Worm (Caenorhabditis elegans) whole organism, L1 larva: ENCODE measurements around the gene T05H10.1.
A peak's percentile ranks its signal among the peaks of the same experiment; 100 is the strongest.

Experiments used
- C16A3.4 ChIP-seq: fragments of 150-350 bp; optimal IDR thresholded peaks from 2 replicates; lab custom pipeline; 2014; ENCODE audit warnings: missing biosample characterization, missing genetic modification characterization
- F16B12.6 ChIP-seq: fragments of 150-350 bp; optimal IDR thresholded peaks from 2 replicates; lab custom pipeline; 2014; ENCODE audit warnings: missing biosample characterization, missing genetic modification characterization
- aly-2 ChIP-seq: fragments of 150-350 bp; optimal IDR thresholded peaks from 2 replicates; lab custom pipeline; 2014; ENCODE audit warnings: missing biosample characterization, missing genetic modification characterization
- blmp-1 ChIP-seq: fragments of 150-350 bp; optimal IDR thresholded peaks from 2 replicates; lab custom pipeline; 2014; ENCODE audit warnings: missing biosample characterization, missing genetic modification characterization
- ceh-82 ChIP-seq, 3 experiments: fragments of 150-350 bp in 1 of 3; sonication (generic microtip) in 2 of 3; optimal IDR thresholded peaks; 2 replicates each; lab custom pipeline; 2014 to 2017; ENCODE audit warnings: missing biosample characterization in 3 of 3, missing genetic modification characterization in 3 of 3
- dpl-1 ChIP-seq, 3 experiments: fragments of 150-350 bp in 2 of 3; sonication (generic microtip) in 1 of 3; optimal IDR thresholded peaks; 2 replicates each; lab custom pipeline; 2014 to 2017; ENCODE audit warnings: missing biosample characterization in 3 of 3, missing genetic modification characterization in 3 of 3, missing genetic modification reagents in 3 of 3
- dsc-1 ChIP-seq: sonication (generic microtip); optimal IDR thresholded peaks from 2 replicates; lab custom pipeline; 2016; ENCODE audit warnings: mild to moderate bottlenecking, missing genetic modification characterization, missing compliant biosample characterization
- efl-1 ChIP-seq, 4 experiments: fragments of 150-350 bp; optimal IDR thresholded peaks in 3 of 4; peaks in 1 of 4; 1 replicate in 1 of 4; 2 replicates in 3 of 4; lab custom pipeline; 2014; ENCODE audit warnings: missing biosample characterization in 2 of 4, missing genetic modification characterization in 2 of 4, missing genetic modification reagents in 2 of 4
- elt-2 ChIP-seq: sonication (generic microtip); optimal IDR thresholded peaks from 2 replicates; lab custom pipeline; 2016; ENCODE audit warnings: missing genetic modification characterization, mild to moderate bottlenecking, inconsistent platforms, missing compliant biosample characterization, missing genetic modification reagents
- ets-5 ChIP-seq: fragments of 200-800 bp; sonication (Bioruptor generic); IDR thresholded peaks from 2 replicates; pipeline ENCODE4 v1.3.6; 2022; ENCODE audit warnings: missing genetic modification characterization, missing compliant biosample characterization
- fkh-4 ChIP-seq: sonication (generic microtip); optimal IDR thresholded peaks from 2 replicates; lab custom pipeline; 2016; ENCODE audit warnings: missing compliant biosample characterization, missing genetic modification characterization, borderline replicate concordance
- fkh-8 ChIP-seq: sonication (generic microtip); optimal IDR thresholded peaks from 2 replicates; lab custom pipeline; 2016; ENCODE audit warnings: mild to moderate bottlenecking, missing genetic modification characterization, missing compliant biosample characterization
- hpl-2 ChIP-seq: fragments of 150-350 bp; optimal IDR thresholded peaks from 2 replicates; lab custom pipeline; 2014; ENCODE audit warnings: missing biosample characterization, missing genetic modification reagents, missing genetic modification characterization
- isw-1 ChIP-seq: fragments of 200-800 bp; sonication (Bioruptor generic); IDR thresholded peaks from 2 replicates; pipeline ENCODE4 v1.3.6; 2022; ENCODE audit warnings: missing genetic modification characterization, missing compliant biosample characterization
- lin-14 ChIP-seq: fragments of 200-800 bp; sonication (Bioruptor generic); optimal IDR thresholded peaks from 2 replicates; lab custom pipeline; 2018; ENCODE audit warnings: mild to moderate bottlenecking, missing genetic modification characterization, moderate library complexity, missing compliant biosample characterization
- lin-15B ChIP-seq: fragments of 150-350 bp; sonication (generic microtip); optimal IDR thresholded peaks from 3 replicates; lab custom pipeline; 2014; ENCODE audit warnings: missing biosample characterization, missing genetic modification characterization
- lin-35 ChIP-seq, 2 experiments: fragments of 150-350 bp; optimal IDR thresholded peaks; 2 replicates each; lab custom pipeline; 2014; ENCODE audit warnings: missing biosample characterization in 2 of 2, missing genetic modification characterization in 2 of 2, missing genetic modification reagents in 2 of 2
- lsy-2 ChIP-seq, 2 experiments: fragments of 150-350 bp; optimal IDR thresholded peaks; 2 replicates each; lab custom pipeline; 2014; ENCODE audit warnings: missing biosample characterization in 2 of 2, missing genetic modification characterization in 2 of 2
- mab-9 ChIP-seq: fragments of 200-800 bp; sonication (Bioruptor generic); IDR thresholded peaks from 2 replicates; pipeline ENCODE4 v1.3.6; 2022; ENCODE audit warnings: missing genetic modification reagents, missing genetic modification characterization, missing compliant biosample characterization
- mdl-1 ChIP-seq, 2 experiments: fragments of 150-350 bp; optimal IDR thresholded peaks; 2 replicates each; lab custom pipeline; 2014 to 2017; ENCODE audit warnings: missing biosample characterization in 2 of 2, missing genetic modification characterization in 2 of 2, inconsistent platforms in 1 of 2
- mep-1 ChIP-seq: fragments of 150-350 bp; optimal IDR thresholded peaks from 2 replicates; lab custom pipeline; 2014; ENCODE audit warnings: missing biosample characterization, missing genetic modification characterization
- nhr-20 ChIP-seq: sonication (generic microtip); optimal IDR thresholded peaks from 2 replicates; lab custom pipeline; 2016; ENCODE audit warnings: mild to moderate bottlenecking, missing genetic modification characterization, missing compliant biosample characterization
- nhr-28 ChIP-seq: fragments of 150-350 bp; optimal IDR thresholded peaks from 2 replicates; lab custom pipeline; 2014; ENCODE audit warnings: missing biosample characterization, missing genetic modification characterization
- nhr-71 ChIP-seq: sonication (generic microtip); optimal IDR thresholded peaks from 2 replicates; lab custom pipeline; 2016; ENCODE audit warnings: mild to moderate bottlenecking, missing genetic modification characterization, moderate library complexity, missing compliant biosample characterization
- nhr-77 ChIP-seq: fragments of 150-350 bp; optimal IDR thresholded peaks from 2 replicates; lab custom pipeline; 2014; ENCODE audit warnings: missing biosample characterization, missing genetic modification characterization
- nhr-90 ChIP-seq: sonication (generic microtip); optimal IDR thresholded peaks from 2 replicates; lab custom pipeline; 2016; ENCODE audit warnings: mild to moderate bottlenecking, missing genetic modification characterization, missing compliant biosample characterization; ENCODE audit not compliant: poor library complexity
- pqm-1 ChIP-seq: sonication (generic microtip); optimal IDR thresholded peaks from 3 replicates; lab custom pipeline; 2017; ENCODE audit warnings: missing biosample characterization, missing genetic modification characterization
- skn-1 ChIP-seq: fragments of 150-350 bp; optimal IDR thresholded peaks from 2 replicates; lab custom pipeline; 2014; ENCODE audit warnings: missing biosample characterization, missing genetic modification characterization
- snu-23 ChIP-seq: sonication (generic microtip); optimal IDR thresholded peaks from 2 replicates; lab custom pipeline; 2016; ENCODE audit warnings: missing genetic modification characterization, missing compliant biosample characterization
- sptf-1 ChIP-seq: fragments of 150-350 bp; optimal IDR thresholded peaks from 2 replicates; lab custom pipeline; 2014; ENCODE audit warnings: missing biosample characterization, missing genetic modification characterization
- unc-130 ChIP-seq: fragments of 150-350 bp; optimal IDR thresholded peaks from 2 replicates; lab custom pipeline; 2017; ENCODE audit warnings: missing biosample characterization, missing genetic modification characterization, inconsistent platforms
- unc-86 ChIP-seq: sonication (generic microtip); optimal IDR thresholded peaks from 2 replicates; lab custom pipeline; 2016; ENCODE audit warnings: missing genetic modification characterization, missing compliant biosample characterization
- vab-15 ChIP-seq: sonication (generic microtip); optimal IDR thresholded peaks from 2 replicates; lab custom pipeline; 2017; ENCODE audit warnings: missing genotype, mild to moderate bottlenecking, missing genetic modification characterization, missing compliant biosample characterization
- zip-4 ChIP-seq: fragments of 200-800 bp; sonication (Bioruptor generic); optimal IDR thresholded peaks from 2 replicates; lab custom pipeline; 2018; ENCODE audit warnings: mild to moderate bottlenecking, missing genetic modification characterization, moderate library complexity, missing compliant biosample characterization
- ztf-11 ChIP-seq, 2 experiments: sonication (generic microtip); optimal IDR thresholded peaks; 2 replicates each; lab custom pipeline; 2016 to 2017; ENCODE audit warnings: missing genetic modification characterization in 2 of 2, missing biosample characterization in 1 of 2, missing compliant biosample characterization in 1 of 2

The T05H10.1 gene

ce11 chrII:8028246-8028694 lies 14.1 kb upstream of the T05H10.1 start (continued):
- TF ChIP-seq nhr-20 (tag; lab: Kevin White, UChicago): peak; percentile 78
- TF ChIP-seq lin-15B (tag; lab: Kevin White, UChicago): peak; percentile 83
- peak; percentile 48 for TF ChIP-seq isw-1 (GFP tag; lab: Robert Waterston, UW)
- peak; percentile 35 for TF ChIP-seq nhr-90 (tag; lab: Kevin White, UChicago)
- TF ChIP-seq skn-1 (tag; lab: Kevin White, UChicago): peak; percentile 63
- TF ChIP-seq snu-23 (GFP tag; lab: Kevin White, UChicago): peak; percentile 82
- TF ChIP-seq mdl-1 (tag; optimal IDR thresholded peaks at IDR 0.05; lab: Kevin White, UChicago): peak in 1 of 2 experiments; percentile 72
- TF ChIP-seq zip-4 (GFP tag; lab: Kevin White, UChicago): no peak
- peak; percentile 81 for TF ChIP-seq C16A3.4 (tag; lab: Kevin White, UChicago)
- TF ChIP-seq mab-9: peak; percentile 48; the same call in 1 of the 2 replicates
- peak; percentile 63 to 70 for TF ChIP-seq efl-1 (optimal IDR thresholded peaks at IDR 0.05; lab: Kevin White, UChicago)
- TF ChIP-seq efl-1 (GFP tag; optimal IDR thresholded peaks at IDR 0.05 in 1 of 2; lab: Kevin White, UChicago): peak; percentile 65 to 95
- no peak for TF ChIP-seq fkh-4 (tag; lab: Kevin White, UChicago)

- TF ChIP-seq hpl-2 (GFP tag; lab: Kevin White, UChicago) (no peak), unc-130 (tag; lab: Kevin White, UChicago) (no peak), vab-15 (tag; lab: Kevin White, UChicago) (no peak), dpl-1 (GFP tag; optimal IDR thresholded peaks at IDR 0.05; lab: Kevin White, UChicago) (peak; percentile 28 to 50 (median 35)), efl-1 (optimal IDR thresholded peaks at IDR 0.05; lab: Kevin White, UChicago) (peak; percentile 33 to 38), efl-1 (GFP tag; optimal IDR thresholded peaks at IDR 0.05 in 1 of 2; lab: Kevin White, UChicago) (peak; percentile 59 to 95)
These were observed 13.7 kb upstream of the T05H10.1 start for ce11 chrII:8028730-8029129.

- no peak for TF ChIP-seq nhr-71 (tag; lab: Kevin White, UChicago)
- peak; percentile 53 for TF ChIP-seq elt-2 (tag; lab: Kevin White, UChicago)
These were observed 9.7 kb upstream of the T05H10.1 start, which contains the start of gene nrf-6 for ce11 chrII:8032657-8033056. Gene nrf-6, minus strand, starts transcription at chrII:8032708.

- TF ChIP-seq efl-1 (optimal IDR thresholded peaks at IDR 0.05; lab: Kevin White, UChicago) (no peak), efl-1 (GFP tag; optimal IDR thresholded peaks at IDR 0.05 in 1 of 2; lab: Kevin White, UChicago) (peak in 1 of 2 experiments; percentile 16), blmp-1 (tag; lab: Kevin White, UChicago) (peak; percentile 26), lsy-2 (tag; optimal IDR thresholded peaks at IDR 0.05; lab: Kevin White, UChicago) (peak in 1 of 2 experiments; percentile 8), nhr-77 (tag; lab: Kevin White, UChicago) (no peak), aly-2 (tag; lab: Kevin White, UChicago) (no peak), mep-1 (tag; lab: Kevin White, UChicago) (peak; percentile 6), F16B12.6 (tag; lab: Kevin White, UChicago) (no peak), lin-35 (GFP tag; optimal IDR thresholded peaks at IDR 0.05; lab: Kevin White, UChicago) (peak in 1 of 2 experiments; percentile 21), lin-14 (GFP tag; lab: Kevin White, UChicago) (peak; percentile 51)
These were observed 8.4 kb upstream of the T05H10.1 start for ce11 chrII:8034008-8034407.

ce11 chrII:8034617-8035016 lies 7.8 kb upstream of the T05H10.1 start:
- TF ChIP-seq pqm-1 (no peak), ztf-11 (tag; optimal IDR thresholded peaks at IDR 0.05; lab: Kevin White, UChicago) (no peak), isw-1 (GFP tag; lab: Robert Waterston, UW) (no peak), nhr-28 (tag; lab: Kevin White, UChicago) (no peak), efl-1 (optimal IDR thresholded peaks at IDR 0.05; lab: Kevin White, UChicago) (no peak), efl-1 (GFP tag; optimal IDR thresholded peaks at IDR 0.05 in 1 of 2; lab: Kevin White, UChicago) (no peak), blmp-1 (tag; lab: Kevin White, UChicago) (no peak), sptf-1 (tag; lab: Kevin White, UChicago) (no peak), skn-1 (tag; lab: Kevin White, UChicago) (no peak), fkh-8 (tag; lab: Kevin White, UChicago) (no peak), unc-86 (no peak), dsc-1 (no peak), ceh-82 (tag; optimal IDR thresholded peaks at IDR 0.05; lab: Kevin White, UChicago) (no peak), lin-35 (GFP tag; optimal IDR thresholded peaks at IDR 0.05; lab: Kevin White, UChicago) (no peak), ets-5 (no peak), unc-130 (tag; lab: Kevin White, UChicago) (no peak)
